Worm (Caenorhabditis elegans) whole organism, L3 larva: ENCODE results near the gene F56C9.10.

ENCODE experiments used
- ceh-9 ChIP-seq: sonication (generic microtip); optimal IDR thresholded peaks from 2 replicates; lab custom pipeline; 2018; ENCODE audit warnings: missing biosample characterization, missing genetic modification characterization
- mdl-1 ChIP-seq: fragments of 150-350 bp; optimal IDR thresholded peaks from 2 replicates; lab custom pipeline; 2014; ENCODE audit warnings: missing biosample characterization, missing genetic modification characterization
- nhr-43 ChIP-seq: sonication (generic microtip); optimal IDR thresholded peaks from 2 replicates; lab custom pipeline; 2016; ENCODE audit warnings: mild to moderate bottlenecking, missing genetic modification characterization, missing compliant biosample characterization; ENCODE audit not compliant: poor library complexity, severe bottlenecking
- zag-1 ChIP-seq: fragments of 150-350 bp; optimal IDR thresholded peaks from 2 replicates; lab custom pipeline; 2014; ENCODE audit warnings: missing biosample characterization, missing genetic modification characterization

ce11 chrIII:7314473-7314872, 20.6 kb downstream of the F56C9.10 start:
- TF ChIP-seq zag-1 (tag; lab: Kevin White, UChicago) (no peak), mdl-1 (tag; lab: Kevin White, UChicago) (no peak), ceh-9 (tag; lab: Kevin White, UChicago) (no peak), nhr-43 (tag; lab: Kevin White, UChicago) (no peak)
